Worm (Caenorhabditis elegans): Measurements from ENCODE around the gene Y44F5A.1.

DNA sequence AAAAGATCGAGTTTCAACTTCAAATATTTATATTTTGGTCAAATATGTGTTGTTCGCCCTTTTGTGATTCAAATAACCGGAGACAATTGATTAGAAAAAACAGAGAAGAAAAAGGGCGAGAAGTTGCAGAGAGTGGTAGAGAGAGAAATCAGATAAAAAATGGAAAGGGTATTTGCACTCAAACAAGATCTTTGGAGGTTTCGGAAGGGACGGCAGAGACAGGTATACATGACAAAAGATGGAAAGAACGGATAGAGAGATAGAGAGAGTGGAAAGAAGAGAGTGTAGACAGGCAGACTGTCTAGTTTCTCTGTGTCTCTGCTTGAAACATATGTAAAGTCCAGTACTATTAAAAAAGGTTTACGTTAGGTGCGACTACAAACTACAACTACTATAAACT is 11.3 kb downstream of the Y44F5A.1 start:
- no peak for TF ChIP-seq aly-2 (tag; optimal IDR thresholded peaks at IDR 0.05)
- no peak for TF ChIP-seq nhr-11 (tag; optimal IDR thresholded peaks at IDR 0.05)
- no peak for TF ChIP-seq unc-39 (tag; optimal IDR thresholded peaks at IDR 0.05)
- no peak for TF ChIP-seq nhr-237 (tag; optimal IDR thresholded peaks at IDR 0.05)
- no peak for TF ChIP-seq unc-62 (GFP tag; optimal IDR thresholded peaks at IDR 0.05)
- TF ChIP-seq fos-1 (tag; optimal IDR thresholded peaks at IDR 0.05): no peak
- TF ChIP-seq nhr-10 (tag; optimal IDR thresholded peaks at IDR 0.05): no peak

All from whole organism, L2 larva.